Fruit fly (Drosophila melanogaster): ENCODE measurements around the gene Ipk2.

dm6 chr2L:623210-623873, 49.3 kb upstream of the Ipk2 start:
- TF ChIP-seq pan (optimal IDR thresholded peaks at IDR 0.05) = no peak
- no peak for TF ChIP-seq psq (optimal IDR thresholded peaks at IDR 0.05)
- no peak for TF ChIP-seq Dll (optimal IDR thresholded peaks at IDR 0.05)
- no peak for TF ChIP-seq usp (GFP tag; optimal IDR thresholded peaks at IDR 0.05)
- TF ChIP-seq EcR (GFP tag; optimal IDR thresholded peaks at IDR 0.05) = no peak
